Worm (Caenorhabditis elegans): ENCODE data around the gene crh-2.

DNA sequence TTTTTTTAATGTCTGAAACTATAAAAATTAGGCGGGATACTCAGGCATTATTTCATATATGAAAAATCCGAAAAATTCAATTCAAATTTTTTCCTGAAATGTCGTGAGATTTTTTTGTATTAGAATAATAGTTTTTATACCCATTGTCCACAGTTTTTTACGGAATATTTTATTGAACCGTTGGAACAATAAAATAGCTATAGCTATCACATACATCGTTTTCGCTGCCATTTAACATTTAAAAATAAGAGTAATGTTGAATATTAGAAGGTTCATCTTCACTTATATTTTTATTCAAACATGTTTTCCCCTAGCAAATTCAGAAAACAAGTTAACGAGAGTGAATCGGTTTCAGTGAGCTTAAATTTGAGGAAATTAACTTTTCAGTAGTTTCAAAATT is 15.8 kb downstream of the crh-2 start, which contains the start of gene C27D6.15:
- TF ChIP-seq fkh-10 (GFP tag; optimal IDR thresholded peaks at IDR 0.05) (no peak), nhr-76 (tag; optimal IDR thresholded peaks at IDR 0.05) (no peak), aly-2 (tag; optimal IDR thresholded peaks at IDR 0.05) (no peak), zag-1 (tag; optimal IDR thresholded peaks at IDR 0.05) (no peak), nfya-1 (tag; optimal IDR thresholded peaks at IDR 0.05; ENCODE audit: insufficient read depth) (no peak), daf-12 (tag; optimal IDR thresholded peaks at IDR 0.05) (no peak), pha-4 (tag; optimal IDR thresholded peaks at IDR 0.05) (no peak), tbx-2 (tag; optimal IDR thresholded peaks at IDR 0.05) (no peak), R02D3.7 (tag; optimal IDR thresholded peaks at IDR 0.05) (no peak), fos-1 (tag; optimal IDR thresholded peaks at IDR 0.05) (no peak), nhr-11 (tag; optimal IDR thresholded peaks at IDR 0.05) (no peak)
